Fruit fly (Drosophila melanogaster) whole organism, embryonic: ENCODE measurements around the gene PCNA2.

Source experiments
- Bgb ChIP-seq: fragments of 200-800 bp; sonication (Bioruptor generic); IDR thresholded peaks from 2 replicates; pipeline ENCODE4 v1.3.6; 2022; ENCODE audit warnings: missing biosample characterization, missing genetic modification characterization; ENCODE audit not compliant: partially characterized antibody
- CG10654 ChIP-seq: fragments of 200-800 bp; sonication (Bioruptor generic); optimal IDR thresholded peaks from 2 replicates; lab custom pipeline; 2016; ENCODE audit warnings: missing biosample characterization, missing genetic modification characterization
- CG11504 ChIP-seq: fragments of 200-800 bp; sonication (Bioruptor generic); optimal IDR thresholded peaks from 3 replicates; lab custom pipeline; 2019; ENCODE audit warnings: missing biosample characterization, mild to moderate bottlenecking, missing genetic modification characterization, moderate library complexity
- CG13894 ChIP-seq: fragments of 200-800 bp; sonication (Bioruptor generic); optimal IDR thresholded peaks from 3 replicates; lab custom pipeline; 2018; ENCODE audit warnings: missing biosample characterization, mild to moderate bottlenecking, missing genetic modification characterization, moderate library complexity
- CG14667 ChIP-seq: fragments of 200-800 bp; sonication (Bioruptor generic); IDR thresholded peaks from 2 replicates; pipeline ENCODE4 v1.3.6; 2022; ENCODE audit warnings: missing biosample characterization, missing genetic modification characterization
- CG17328 ChIP-seq: fragments of 200-800 bp; sonication (Bioruptor generic); IDR thresholded peaks from 2 replicates; pipeline ENCODE4 v1.3.6; 2022; ENCODE audit warnings: missing biosample characterization, missing genetic modification characterization
- CG17568 ChIP-seq: fragments of 200-800 bp; sonication (Bioruptor generic); optimal IDR thresholded peaks from 2 replicates; lab custom pipeline; 2018; ENCODE audit warnings: missing biosample characterization, mild to moderate bottlenecking, missing genetic modification characterization, moderate library complexity
- CG18599 ChIP-seq: fragments of 200-800 bp; sonication (Bioruptor generic); optimal IDR thresholded peaks from 3 replicates; lab custom pipeline; 2017; ENCODE audit warnings: missing biosample characterization, missing genetic modification characterization, mild to moderate bottlenecking, moderate library complexity, missing genetic modification reagents
- CG2875 ChIP-seq: fragments of 200-800 bp; sonication (Bioruptor generic); optimal IDR thresholded peaks from 2 replicates; lab custom pipeline; 2017; ENCODE audit warnings: missing biosample characterization, mild to moderate bottlenecking, missing genetic modification characterization, missing genetic modification reagents
- CG30020 ChIP-seq: fragments of 200-800 bp; optimal IDR thresholded peaks from 2 replicates; lab custom pipeline; 2019; ENCODE audit warnings: missing biosample characterization, mild to moderate bottlenecking, missing genetic modification characterization, moderate library complexity
- CG31388 ChIP-seq: fragments of 200-800 bp; sonication (Bioruptor generic); optimal IDR thresholded peaks from 2 replicates; lab custom pipeline; 2016; ENCODE audit warnings: missing biosample characterization, missing genetic modification characterization
- CG3163 ChIP-seq: fragments of 200-800 bp; sonication (Bioruptor generic); optimal IDR thresholded peaks from 3 replicates; lab custom pipeline; 2016; ENCODE audit warnings: missing biosample characterization, missing genetic modification characterization
- CG32767 ChIP-seq: fragments of 200-800 bp; sonication (Bioruptor generic); IDR thresholded peaks from 2 replicates; pipeline ENCODE4 v1.3.6; 2022; ENCODE audit warnings: missing biosample characterization, missing genetic modification characterization
- Camta ChIP-seq: fragments of 200-800 bp; sonication (Bioruptor generic); optimal IDR thresholded peaks from 2 replicates; lab custom pipeline; 2016; ENCODE audit warnings: missing biosample characterization, missing genetic modification characterization
- Deaf1 ChIP-seq: fragments of 200-800 bp; optimal IDR thresholded peaks from 3 replicates; lab custom pipeline; 2019; ENCODE audit warnings: missing biosample characterization, mild to moderate bottlenecking, missing genetic modification characterization, moderate library complexity
- Ets65A ChIP-seq: fragments of 200-800 bp; sonication (Bioruptor generic); peaks from one replicate; lab custom pipeline; 2016; ENCODE audit warnings: missing biosample characterization, missing genetic modification characterization
- Fer1 ChIP-seq: fragments of 200-800 bp; sonication (Bioruptor generic); optimal IDR thresholded peaks from 2 replicates; lab custom pipeline; 2017; ENCODE audit warnings: missing biosample characterization, mild to moderate bottlenecking, missing genetic modification characterization
- Hr51 ChIP-seq, 2 experiments: fragments of 200-800 bp; sonication (Bioruptor generic); optimal IDR thresholded peaks; 2 replicates in 1 of 2; 3 replicates in 1 of 2; lab custom pipeline; 2016 to 2018; ENCODE audit warnings: missing biosample characterization in 2 of 2, missing genetic modification characterization in 2 of 2, mild to moderate bottlenecking in 1 of 2, moderate library complexity in 1 of 2
- Jarid2 ChIP-seq: fragments of 200-800 bp; sonication (Bioruptor generic); optimal IDR thresholded peaks from 3 replicates; lab custom pipeline; 2017; ENCODE audit warnings: mild to moderate bottlenecking, missing biosample characterization, missing genetic modification reagents, missing genetic modification characterization
- Nf-YB ChIP-seq: fragments of 200-800 bp; sonication (Bioruptor generic); optimal IDR thresholded peaks from 3 replicates; lab custom pipeline; 2019; ENCODE audit warnings: missing biosample characterization, mild to moderate bottlenecking, missing genetic modification characterization, moderate library complexity
- Nf-YC ChIP-seq: fragments of 200-800 bp; optimal IDR thresholded peaks from 3 replicates; lab custom pipeline; 2019; ENCODE audit warnings: missing biosample characterization, mild to moderate bottlenecking, missing genetic modification characterization, moderate library complexity
- Trl ChIP-seq, 3 experiments: fragments of >200 bp in 2 of 3; fragments of 200-800 bp in 1 of 3; sonication (Bioruptor generic) in 1 of 3; optimal IDR thresholded peaks; 2 replicates in 1 of 3; 3 replicates in 2 of 3; lab custom pipeline; 2016 to 2017; ENCODE audit warnings: missing biosample characterization in 1 of 3, missing genetic modification characterization in 1 of 3
- abd-A ChIP-seq: fragments of 200-800 bp; sonication (Bioruptor generic); optimal IDR thresholded peaks from 3 replicates; lab custom pipeline; 2019; ENCODE audit warnings: missing biosample characterization, mild to moderate bottlenecking, missing genetic modification characterization, moderate library complexity
- ash1 ChIP-seq: fragments of 200-800 bp; sonication (Bioruptor generic); optimal IDR thresholded peaks from 2 replicates; lab custom pipeline; 2018; ENCODE audit warnings: missing biosample characterization, mild to moderate bottlenecking, missing genetic modification characterization
- bbx ChIP-seq: fragments of 200-800 bp; sonication (Bioruptor generic); IDR thresholded peaks from 2 replicates; pipeline ENCODE4 v1.3.6; 2022; ENCODE audit warnings: missing biosample characterization, missing genetic modification characterization; ENCODE audit not compliant: partially characterized antibody
- disco-r ChIP-seq: fragments of 200-800 bp; sonication (Bioruptor generic); optimal IDR thresholded peaks from 2 replicates; lab custom pipeline; 2016; ENCODE audit warnings: missing biosample characterization, missing genetic modification characterization
- gcm ChIP-seq: fragments of 200-800 bp; sonication (Bioruptor generic); optimal IDR thresholded peaks from 2 replicates; lab custom pipeline; 2019; ENCODE audit warnings: missing biosample characterization, mild to moderate bottlenecking, missing genetic modification characterization, moderate library complexity
- hkb ChIP-seq, 2 experiments: fragments of 200-800 bp in 1 of 2; fragments of >200 bp in 1 of 2; sonication (Bioruptor generic) in 1 of 2; IDR thresholded peaks in 1 of 2; optimal IDR thresholded peaks in 1 of 2; 2 replicates each; pipeline versions ENCODE4 v1.3.6 to Lab custom; 2017 to 2022; ENCODE audit warnings: missing biosample characterization in 1 of 2, missing genetic modification characterization in 1 of 2
- lab ChIP-seq: fragments of 200-800 bp; sonication (Bioruptor generic); optimal IDR thresholded peaks from 3 replicates; lab custom pipeline; 2017; ENCODE audit warnings: missing biosample characterization, missing genetic modification characterization, mild to moderate bottlenecking, moderate library complexity, missing genetic modification reagents
- org-1 ChIP-seq: fragments of 200-800 bp; sonication (Bioruptor generic); optimal IDR thresholded peaks from 2 replicates; lab custom pipeline; 2017; ENCODE audit warnings: missing biosample characterization, missing genetic modification characterization
- row ChIP-seq: fragments of 200-800 bp; sonication (Bioruptor generic); IDR thresholded peaks from 3 replicates; pipeline ENCODE4 v1.3.6; 2022; ENCODE audit warnings: missing biosample characterization, missing genetic modification characterization
- sima ChIP-seq: fragments of 200-800 bp; sonication (Bioruptor generic); optimal IDR thresholded peaks from 2 replicates; lab custom pipeline; 2016; ENCODE audit warnings: missing biosample characterization, missing genetic modification characterization
- sisA ChIP-seq: fragments of 200-800 bp; sonication (Bioruptor generic); IDR thresholded peaks from 2 replicates; pipeline ENCODE4 v1.3.6; 2022; ENCODE audit warnings: missing biosample characterization, missing genetic modification characterization
- slp2 ChIP-seq: fragments of 200-800 bp; sonication (Bioruptor generic); optimal IDR thresholded peaks from 2 replicates; lab custom pipeline; 2016; ENCODE audit warnings: missing biosample characterization, missing genetic modification characterization
- so ChIP-seq: fragments of 200-800 bp; sonication (Bioruptor generic); IDR thresholded peaks from 3 replicates; pipeline ENCODE4 v1.3.6; 2022; ENCODE audit warnings: missing biosample characterization, missing genetic modification characterization
- sr ChIP-seq: fragments of 200-800 bp; sonication (Bioruptor generic); IDR thresholded peaks from 3 replicates; pipeline ENCODE4 v1.3.6; 2022; ENCODE audit warnings: missing biosample characterization, missing genetic modification characterization
- ttk ChIP-seq: fragments of 200-800 bp; sonication (Bioruptor generic); IDR thresholded peaks from 2 replicates; pipeline ENCODE4 v2.1.2; 2022; ENCODE audit warnings: missing biosample characterization, missing genetic modification characterization
- vfl ChIP-seq: fragments of 200-800 bp; sonication (Bioruptor generic); optimal IDR thresholded peaks from 2 replicates; lab custom pipeline; 2016; ENCODE audit warnings: missing biosample characterization, missing genetic modification characterization
- wor ChIP-seq: fragments of 200-800 bp; sonication (Bioruptor generic); IDR thresholded peaks from 2 replicates; pipeline ENCODE4 v1.3.6; 2022; ENCODE audit warnings: missing biosample characterization, missing genetic modification characterization
- z ChIP-seq: fragments of 200-800 bp; sonication (Bioruptor generic); IDR thresholded peaks from 3 replicates; pipeline ENCODE4 v1.3.6; 2022; ENCODE audit warnings: missing biosample characterization, missing genetic modification characterization
- zen2 ChIP-seq: fragments of 200-800 bp; sonication (Bioruptor generic); IDR thresholded peaks from 3 replicates; pipeline ENCODE4 v1.3.6; 2022; ENCODE audit warnings: missing biosample characterization, missing genetic modification characterization; ENCODE audit not compliant: partially characterized antibody

Gene PCNA2

DNA sequence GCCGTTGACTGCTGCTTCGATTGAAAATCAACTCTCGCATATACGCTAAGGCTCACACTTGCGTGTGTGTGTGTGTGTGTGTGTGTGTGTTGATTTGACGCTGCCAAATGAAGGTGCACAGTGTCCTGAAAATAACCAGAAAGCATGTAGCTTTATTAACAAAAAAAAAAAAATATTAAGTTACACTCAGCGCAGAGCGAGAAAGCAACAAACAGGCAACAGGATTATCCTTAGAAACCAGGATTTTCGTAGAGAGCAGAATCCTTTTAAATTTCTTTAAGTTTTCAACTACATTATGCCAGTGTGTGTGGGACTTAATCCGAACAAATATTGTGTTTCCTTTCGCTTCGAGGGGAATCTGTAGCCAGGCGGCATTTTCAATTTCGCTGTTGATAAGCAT is 44.2 kb upstream of the PCNA2 start (continued):
- TF ChIP-seq hkb (optimal IDR thresholded peaks at IDR 0.05; lab: Kevin White, UChicago) (no peak), hkb (GFP tag; IDR thresholded peaks at IDR 0.05; lab: Robert Waterston, UW) (0 out of 2 replicates have a peak, but pooled peaks have one; percentile 20), sisA (GFP tag; lab: Robert Waterston, UW) (0 out of 2 replicates have a peak, but pooled peaks have one; percentile 15), CG18599 (GFP tag; lab: Kevin White, UChicago) (peak; percentile 25), Camta (GFP tag; lab: Kevin White, UChicago) (no peak), ash1 (no peak), CG11504 (tag; lab: Kevin White, UChicago) (peak; percentile 35), sr (GFP tag; lab: Robert Waterston, UW) (no peak)
- TF ChIP-seq, all 482 proteins: peak for 19

DNA sequence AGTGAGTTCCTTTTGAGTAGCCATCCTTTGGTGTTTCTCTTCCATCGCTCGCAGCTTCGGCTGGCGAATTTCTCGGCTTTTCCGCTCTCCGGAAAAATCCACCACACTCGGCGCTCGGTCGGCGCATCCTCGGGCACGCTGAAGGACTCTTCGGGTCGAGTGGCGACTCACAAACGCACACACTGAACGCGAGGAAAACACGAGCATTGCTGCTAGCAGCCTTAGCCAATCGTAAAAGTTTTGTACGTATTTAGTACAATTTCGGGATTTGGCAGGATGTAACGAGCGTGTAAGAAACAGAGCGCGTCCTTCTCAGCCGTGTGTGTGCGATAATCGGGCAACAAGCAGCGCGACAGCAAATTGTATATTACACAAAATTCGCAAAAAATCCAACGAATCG is 22.5 kb upstream of the PCNA2 start, which contains the start of gene CG46244:
CG46244 (plus strand) TSS at position 252 of the 400 bp plus-strand sequence.
- TF ChIP-seq so (GFP tag; lab: Robert Waterston, UW) (0 out of 3 replicates have a peak, but pooled peaks have one; percentile 19), Nf-YC (peak; percentile 91), slp2 (GFP tag; lab: Kevin White, UChicago) (no peak), lab (GFP tag; lab: Kevin White, UChicago) (no peak), vfl (GFP tag; lab: Kevin White, UChicago) (no peak), CG30020 (no peak), Jarid2 (peak; percentile 2), CG14667 (GFP tag; lab: Robert Waterston, UW) (0 out of 2 replicates have a peak, but pooled peaks have one; percentile 8), CG10654 (GFP tag; lab: Kevin White, UChicago) (no peak), CG17568 (GFP tag; lab: Kevin White, UChicago) (no peak), Deaf1 (tag; lab: Kevin White, UChicago) (peak; percentile 98), z (peak; percentile 82; the same call in 2 of the 3 replicates), CG31388 (no peak), Nf-YB (GFP tag; lab: Kevin White, UChicago) (peak; percentile 73), disco-r (GFP tag; lab: Kevin White, UChicago) (no peak), abd-A (tag; lab: Kevin White, UChicago) (peak; percentile 23), Bgb (GFP tag; lab: Robert Waterston, UW) (0 out of 2 replicates have a peak, but pooled peaks have one; percentile 21), CG32767 (no peak), CG3163 (GFP tag; lab: Kevin White, UChicago) (peak; percentile 49), Trl (optimal IDR thresholded peaks at IDR 0.05; lab: Kevin White, UChicago) (peak in 1 of 2 experiments; percentile 4), Trl (GFP tag; optimal IDR thresholded peaks at IDR 0.05; lab: Kevin White, UChicago) (no peak)

DNA sequence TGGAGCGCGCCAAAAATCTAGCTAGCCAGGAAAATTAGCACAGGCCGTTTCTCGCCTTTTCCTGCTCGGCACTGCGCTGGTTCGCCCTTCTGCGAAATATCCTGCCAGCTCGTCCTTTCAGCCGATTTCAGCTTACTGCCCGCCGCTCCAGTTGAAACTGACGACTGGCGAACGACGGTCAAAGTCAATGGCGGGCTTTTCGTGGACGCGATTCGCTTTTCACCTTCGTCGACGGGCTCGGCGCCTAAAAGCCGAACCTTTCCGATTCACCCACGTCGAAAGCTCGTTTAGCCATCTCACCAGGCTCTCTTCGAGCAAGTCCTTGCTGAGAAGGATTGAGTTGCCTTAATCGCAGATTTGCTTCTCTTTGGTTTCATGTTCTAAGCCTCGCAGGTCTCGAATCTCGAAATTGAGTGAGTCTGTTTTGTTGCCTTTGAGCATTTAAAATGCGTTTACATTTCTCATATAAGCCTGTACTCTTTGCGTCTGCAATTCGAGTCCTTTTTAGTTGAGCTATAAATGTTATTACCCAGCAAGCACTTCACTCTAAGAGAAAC is 21.7 kb upstream of the PCNA2 start:
- no peak for TF ChIP-seq org-1
- TF ChIP-seq z = peak; percentile 87
- peak; percentile 24 to 43 for TF ChIP-seq Trl (optimal IDR thresholded peaks at IDR 0.05; lab: Kevin White, UChicago)
- no peak for TF ChIP-seq Trl (GFP tag; optimal IDR thresholded peaks at IDR 0.05; lab: Kevin White, UChicago)
- TF ChIP-seq CG17328 (GFP tag; lab: Robert Waterston, UW) = no peak
- no peak for TF ChIP-seq ttk (GFP tag; lab: Robert Waterston, UW)
- TF ChIP-seq Ets65A (GFP tag; lab: Kevin White, UChicago) = peak; percentile 71
- no peak for TF ChIP-seq CG13894 (tag; lab: Kevin White, UChicago)
- no peak for TF ChIP-seq row
- peak; percentile 79 for TF ChIP-seq Nf-YC
- no peak for TF ChIP-seq gcm (GFP tag; lab: Kevin White, UChicago)
- TF ChIP-seq CG2875 (GFP tag; lab: Kevin White, UChicago) = no peak
- no peak for TF ChIP-seq sima (GFP tag; lab: Kevin White, UChicago)
- TF ChIP-seq CG3163 (GFP tag; lab: Kevin White, UChicago) = peak; percentile 51
- 0 out of 2 replicates have a peak, but pooled peaks have one; percentile 12 for TF ChIP-seq bbx
- TF ChIP-seq Hr51 (GFP tag; optimal IDR thresholded peaks at IDR 0.05; lab: Kevin White, UChicago) = peak in 1 of 2 experiments; percentile 7
- TF ChIP-seq zen2 (GFP tag; lab: Robert Waterston, UW) = 0 out of 3 replicates have a peak, but pooled peaks have one; percentile 12
- TF ChIP-seq Deaf1 (tag; lab: Kevin White, UChicago) = peak; percentile 96
- peak; percentile 20 for TF ChIP-seq Jarid2
- TF ChIP-seq Fer1 (GFP tag; lab: Kevin White, UChicago) = peak; percentile 2
- TF ChIP-seq wor (GFP tag; lab: Robert Waterston, UW) = no peak
- TF ChIP-seq, all 482 proteins: peak for 11
